Fruit fly (Drosophila melanogaster) whole organism, embryonic: ENCODE measurements around the gene nonC.

Source experiments
- Aef1 ChIP-seq: fragments of 200-800 bp; sonication (Bioruptor generic); IDR thresholded peaks from 3 replicates; pipeline ENCODE4 v1.3.6; 2022; ENCODE audit warnings: missing biosample characterization, missing genetic modification characterization
- Bgb ChIP-seq: fragments of 200-800 bp; sonication (Bioruptor generic); IDR thresholded peaks from 2 replicates; pipeline ENCODE4 v1.3.6; 2022; ENCODE audit warnings: missing biosample characterization, missing genetic modification characterization; ENCODE audit not compliant: partially characterized antibody
- CG10321 ChIP-seq: fragments of 200-800 bp; sonication (Bioruptor generic); IDR thresholded peaks from 2 replicates; pipeline ENCODE4 v1.3.6; 2022; ENCODE audit warnings: missing biosample characterization, missing genetic modification characterization
- CG11456 ChIP-seq: fragments of 200-800 bp; sonication (Bioruptor generic); IDR thresholded peaks from 3 replicates; pipeline ENCODE4 v1.3.6; 2022; ENCODE audit warnings: missing biosample characterization, missing genetic modification characterization
- CG11723 ChIP-seq: fragments of 200-800 bp; sonication (Bioruptor generic); optimal IDR thresholded peaks from 2 replicates; lab custom pipeline; 2017; ENCODE audit warnings: missing biosample characterization, mild to moderate bottlenecking, missing genetic modification characterization
- CG12299 ChIP-seq: fragments of 200-800 bp; sonication (Bioruptor generic); optimal IDR thresholded peaks from 2 replicates; lab custom pipeline; 2018; ENCODE audit warnings: missing biosample characterization, mild to moderate bottlenecking, missing genetic modification characterization
- CG13775 ChIP-seq: fragments of 200-800 bp; sonication (Bioruptor generic); optimal IDR thresholded peaks from 3 replicates; lab custom pipeline; 2017; ENCODE audit warnings: missing biosample characterization, mild to moderate bottlenecking, missing genetic modification characterization
- CG14441 ChIP-seq: fragments of 200-800 bp; sonication (Bioruptor generic); IDR thresholded peaks from 2 replicates; pipeline ENCODE4 v1.3.6; 2022; ENCODE audit warnings: missing biosample characterization, missing genetic modification characterization
- CG15269 ChIP-seq: fragments of 200-800 bp; sonication (Bioruptor generic); optimal IDR thresholded peaks from 2 replicates; lab custom pipeline; 2018; ENCODE audit warnings: missing biosample characterization, mild to moderate bottlenecking, missing genetic modification characterization, moderate library complexity
- CG17612 ChIP-seq: fragments of 200-800 bp; sonication (Bioruptor generic); IDR thresholded peaks from 2 replicates; pipeline ENCODE4 v1.3.6; 2022; ENCODE audit warnings: missing biosample characterization, missing genetic modification characterization
- CG2875 ChIP-seq: fragments of 200-800 bp; sonication (Bioruptor generic); optimal IDR thresholded peaks from 2 replicates; lab custom pipeline; 2017; ENCODE audit warnings: missing biosample characterization, mild to moderate bottlenecking, missing genetic modification characterization, missing genetic modification reagents
- CG3163 ChIP-seq: fragments of 200-800 bp; sonication (Bioruptor generic); optimal IDR thresholded peaks from 3 replicates; lab custom pipeline; 2016; ENCODE audit warnings: missing biosample characterization, missing genetic modification characterization
- CG3838 ChIP-seq: fragments of 200-800 bp; sonication (Bioruptor generic); optimal IDR thresholded peaks from 3 replicates; lab custom pipeline; 2016; ENCODE audit warnings: missing biosample characterization, missing genetic modification characterization
- CG4328 ChIP-seq: fragments of 200-800 bp; sonication (Bioruptor generic); optimal IDR thresholded peaks from 3 replicates; lab custom pipeline; 2017; ENCODE audit warnings: missing biosample characterization, missing genetic modification reagents, missing genetic modification characterization
- CG4820 ChIP-seq: fragments of 200-800 bp; sonication (Bioruptor generic); optimal IDR thresholded peaks from 3 replicates; lab custom pipeline; 2016; ENCODE audit warnings: missing biosample characterization, missing genetic modification characterization
- CG8359 ChIP-seq: fragments of 200-800 bp; sonication (Bioruptor generic); optimal IDR thresholded peaks from 2 replicates; lab custom pipeline; 2017; ENCODE audit warnings: missing biosample characterization, mild to moderate bottlenecking, missing genetic modification characterization, borderline replicate concordance
- CG8765 ChIP-seq: fragments of 200-800 bp; sonication (Bioruptor generic); IDR thresholded peaks from 2 replicates; pipeline ENCODE4 v1.3.6; 2022; ENCODE audit warnings: missing biosample characterization, missing genetic modification characterization
- Doc2 ChIP-seq: fragments of 200-800 bp; sonication (Bioruptor generic); IDR thresholded peaks from 2 replicates; pipeline ENCODE4 v1.3.6; 2022; ENCODE audit warnings: missing biosample characterization, missing genetic modification characterization
- Ets65A ChIP-seq: fragments of 200-800 bp; sonication (Bioruptor generic); peaks from one replicate; lab custom pipeline; 2016; ENCODE audit warnings: missing biosample characterization, missing genetic modification characterization
- Ets97D ChIP-seq: fragments of 200-800 bp; sonication (Bioruptor generic); optimal IDR thresholded peaks from 3 replicates; lab custom pipeline; 2016; ENCODE audit warnings: missing biosample characterization, missing genetic modification characterization
- Fer3 ChIP-seq: fragments of 200-800 bp; sonication (Bioruptor generic); optimal IDR thresholded peaks from 2 replicates; lab custom pipeline; 2018; ENCODE audit warnings: missing biosample characterization, mild to moderate bottlenecking, missing genetic modification characterization, moderate library complexity
- HLH4C ChIP-seq: fragments of 200-800 bp; sonication (Bioruptor generic); IDR thresholded peaks from 3 replicates; pipeline ENCODE4 v1.3.6; 2022; ENCODE audit warnings: missing biosample characterization, missing genetic modification characterization; ENCODE audit not compliant: partially characterized antibody
- HLH54F ChIP-seq: fragments of 200-800 bp; sonication (Bioruptor generic); optimal IDR thresholded peaks from 3 replicates; lab custom pipeline; 2016; ENCODE audit warnings: missing biosample characterization, missing genetic modification characterization
- HLHmδ ChIP-seq: fragments of 200-800 bp; sonication (Bioruptor generic); optimal IDR thresholded peaks from 2 replicates; lab custom pipeline; 2018; ENCODE audit warnings: missing biosample characterization, mild to moderate bottlenecking, missing genetic modification characterization, moderate library complexity
- Neu2 ChIP-seq: fragments of 200-800 bp; sonication (Bioruptor generic); optimal IDR thresholded peaks from 3 replicates; lab custom pipeline; 2016; ENCODE audit warnings: missing biosample characterization, missing genetic modification characterization, borderline replicate concordance
- Nf-YC ChIP-seq: fragments of 200-800 bp; optimal IDR thresholded peaks from 3 replicates; lab custom pipeline; 2019; ENCODE audit warnings: missing biosample characterization, mild to moderate bottlenecking, missing genetic modification characterization, moderate library complexity
- Opbp ChIP-seq: fragments of 200-800 bp; sonication (Bioruptor generic); IDR thresholded peaks from 3 replicates; pipeline ENCODE4 v1.3.6; 2022; ENCODE audit warnings: missing biosample characterization, missing genetic modification characterization; ENCODE audit not compliant: partially characterized antibody
- bbx ChIP-seq: fragments of 200-800 bp; sonication (Bioruptor generic); IDR thresholded peaks from 2 replicates; pipeline ENCODE4 v1.3.6; 2022; ENCODE audit warnings: missing biosample characterization, missing genetic modification characterization; ENCODE audit not compliant: partially characterized antibody
- br ChIP-seq: fragments of >200 bp; optimal IDR thresholded peaks from 2 replicates; lab custom pipeline; 2017
- cwo ChIP-seq: fragments of 200-800 bp; sonication (Bioruptor generic); optimal IDR thresholded peaks from 3 replicates; lab custom pipeline; 2017; ENCODE audit warnings: missing biosample characterization, missing genetic modification characterization, mild to moderate bottlenecking, moderate library complexity, missing genetic modification reagents
- disco-r ChIP-seq: fragments of 200-800 bp; sonication (Bioruptor generic); optimal IDR thresholded peaks from 2 replicates; lab custom pipeline; 2016; ENCODE audit warnings: missing biosample characterization, missing genetic modification characterization
- dm ChIP-seq: fragments of 200-800 bp; sonication (Bioruptor generic); optimal IDR thresholded peaks from 3 replicates; lab custom pipeline; 2016; ENCODE audit warnings: missing biosample characterization, missing genetic modification characterization
- dpn ChIP-seq, 2 experiments: fragments of 200-800 bp; sonication (Bioruptor generic); optimal IDR thresholded peaks; 3 replicates each; lab custom pipeline; 2016; ENCODE audit warnings: missing biosample characterization in 2 of 2, missing genetic modification characterization in 2 of 2
- en ChIP-seq: fragments of 200-800 bp; sonication (Bioruptor generic); optimal IDR thresholded peaks from 2 replicates; lab custom pipeline; 2016; ENCODE audit warnings: missing biosample characterization, missing genetic modification characterization
- fd96Cb ChIP-seq: fragments of 200-800 bp; sonication (Bioruptor generic); optimal IDR thresholded peaks from 2 replicates; lab custom pipeline; 2018; ENCODE audit warnings: missing biosample characterization, mild to moderate bottlenecking, missing genetic modification characterization, moderate library complexity
- fru ChIP-seq: fragments of >200 bp; optimal IDR thresholded peaks from 2 replicates; lab custom pipeline; 2017
- luna ChIP-seq: fragments of 200-800 bp; sonication (Bioruptor generic); optimal IDR thresholded peaks from 2 replicates; lab custom pipeline; 2016; ENCODE audit warnings: missing biosample characterization, missing genetic modification characterization
- nau ChIP-seq: fragments of 200-800 bp; sonication (Bioruptor generic); optimal IDR thresholded peaks from 3 replicates; lab custom pipeline; 2017; ENCODE audit warnings: missing biosample characterization, mild to moderate bottlenecking, missing genetic modification characterization, missing genetic modification reagents
- nerfin-1 ChIP-seq: fragments of 200-800 bp; sonication (Bioruptor generic); optimal IDR thresholded peaks from 3 replicates; lab custom pipeline; 2019; ENCODE audit warnings: missing biosample characterization, mild to moderate bottlenecking, missing genetic modification characterization, moderate library complexity
- odd ChIP-seq: fragments of 200-800 bp; sonication (Bioruptor generic); optimal IDR thresholded peaks from 2 replicates; lab custom pipeline; 2017; ENCODE audit warnings: missing biosample characterization, mild to moderate bottlenecking, missing genetic modification characterization
- org-1 ChIP-seq: fragments of 200-800 bp; sonication (Bioruptor generic); optimal IDR thresholded peaks from 2 replicates; lab custom pipeline; 2017; ENCODE audit warnings: missing biosample characterization, missing genetic modification characterization
- otp ChIP-seq: fragments of 200-800 bp; sonication (Bioruptor generic); IDR thresholded peaks from 3 replicates; pipeline ENCODE4, ENCODE4 v1.3.6; 2022; ENCODE audit warnings: missing biosample characterization, missing genetic modification characterization
- peb ChIP-seq: fragments of 200-800 bp; sonication (Bioruptor generic); IDR thresholded peaks from 2 replicates; pipeline ENCODE4 v1.3.6; 2022; ENCODE audit warnings: missing biosample characterization, missing genetic modification characterization
- pho ChIP-seq: fragments of 200-800 bp; sonication (Bioruptor generic); optimal IDR thresholded peaks from 2 replicates; lab custom pipeline; 2016; ENCODE audit warnings: missing biosample characterization, missing genetic modification characterization
- sens-2 ChIP-seq: fragments of 200-800 bp; sonication (Bioruptor generic); IDR thresholded peaks from 2 replicates; pipeline ENCODE4 v1.3.6; 2022; ENCODE audit warnings: missing biosample characterization, missing genetic modification characterization
- shn ChIP-seq: fragments of 200-800 bp; sonication (Bioruptor generic); optimal IDR thresholded peaks from 3 replicates; lab custom pipeline; 2016; ENCODE audit warnings: missing biosample characterization, missing genetic modification characterization
- sim ChIP-seq: fragments of 200-800 bp; sonication (Bioruptor generic); IDR thresholded peaks from 2 replicates; pipeline ENCODE4 v1.3.6; 2022; ENCODE audit warnings: missing biosample characterization, missing genetic modification characterization
- tin ChIP-seq: fragments of 200-800 bp; sonication (Bioruptor generic); optimal IDR thresholded peaks from 3 replicates; lab custom pipeline; 2016; ENCODE audit warnings: missing biosample characterization, missing genetic modification characterization
- twi ChIP-seq: fragments of 200-800 bp; optimal IDR thresholded peaks from 2 replicates; lab custom pipeline; 2019; ENCODE audit warnings: missing biosample characterization, mild to moderate bottlenecking, missing genetic modification characterization, moderate library complexity
- unpg ChIP-seq: fragments of 200-800 bp; sonication (Bioruptor generic); optimal IDR thresholded peaks from 3 replicates; lab custom pipeline; 2018; ENCODE audit warnings: missing biosample characterization, mild to moderate bottlenecking, missing genetic modification characterization, moderate library complexity

The nonC gene

DNA sequence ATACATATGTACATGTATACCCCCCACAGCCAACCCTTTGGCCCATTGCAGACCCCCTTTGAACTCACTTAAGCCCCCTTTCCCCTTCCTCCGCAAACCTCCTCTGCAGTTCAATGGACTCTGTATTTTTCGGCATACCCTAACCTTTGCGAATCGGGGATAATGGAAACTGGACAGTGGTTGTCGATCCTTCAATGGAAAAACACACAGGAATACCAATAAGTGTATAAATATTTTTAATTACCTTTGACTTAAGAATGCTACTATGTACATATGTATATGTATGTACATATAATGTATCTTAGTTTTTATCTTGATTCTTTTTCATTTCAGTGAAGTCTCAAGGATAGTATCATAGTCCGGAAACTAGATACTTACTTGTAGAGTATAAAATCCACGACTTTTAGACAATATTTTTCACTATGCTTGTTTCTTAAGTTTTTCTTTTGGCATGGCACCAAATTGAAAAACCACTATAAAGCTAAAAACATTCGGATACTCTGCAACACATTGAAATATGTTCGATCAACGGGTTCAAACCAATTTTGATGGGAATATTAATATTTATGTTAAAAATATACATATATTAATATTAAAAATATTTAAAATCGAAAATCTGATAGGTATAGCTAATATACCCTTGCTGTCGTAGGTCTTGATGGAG is 32.2 kb downstream of the nonC start (continued):
- TF ChIP-seq CG17612 (GFP tag; lab: Robert Waterston, UW) (0 out of 2 replicates have a peak, but pooled peaks have one; percentile 9), org-1 (GFP tag; lab: Kevin White, UChicago) (peak; percentile 33), CG8765 (no peak), CG4328 (GFP tag; lab: Kevin White, UChicago) (no peak), fru (lab: Kevin White, UChicago) (no peak), CG13775 (peak; percentile 51), Opbp (GFP tag; lab: Robert Waterston, UW) (no peak), CG11456 (GFP tag; lab: Robert Waterston, UW) (peak; percentile 79; the same call in 2 of the 3 replicates), odd (GFP tag; lab: Kevin White, UChicago) (peak; percentile 18), bbx (GFP tag; lab: Robert Waterston, UW) (no peak), Fer3 (tag; lab: Kevin White, UChicago) (peak; percentile 79), Doc2 (GFP tag; lab: Robert Waterston, UW) (no peak), CG8359 (no peak), otp (GFP tag; lab: Robert Waterston, UW) (0 out of 3 replicates have a peak, but pooled peaks have one; percentile 25), HLHmδ (GFP tag; lab: Kevin White, UChicago) (no peak), CG14441 (peak; percentile 75), sens-2 (GFP tag; lab: Robert Waterston, UW) (no peak), luna (GFP tag; lab: Kevin White, UChicago) (no peak), Bgb (GFP tag; lab: Robert Waterston, UW) (no peak), shn (no peak), Neu2 (GFP tag; lab: Kevin White, UChicago) (no peak), Aef1 (GFP tag; lab: Robert Waterston, UW) (peak; percentile 75), CG3163 (GFP tag; lab: Kevin White, UChicago) (no peak), pho (GFP tag; lab: Kevin White, UChicago) (no peak), HLH54F (GFP tag; lab: Kevin White, UChicago) (no peak), unpg (GFP tag; lab: Kevin White, UChicago) (peak; percentile 81), Ets97D (no peak), CG4820 (GFP tag; lab: Kevin White, UChicago) (peak; percentile 30), tin (GFP tag; lab: Kevin White, UChicago) (peak; percentile 60), CG15269 (tag; lab: Kevin White, UChicago) (peak; percentile 85), nerfin-1 (tag; lab: Kevin White, UChicago) (peak; percentile 2), twi (tag; lab: Kevin White, UChicago) (peak; percentile 11), Nf-YC (tag; lab: Kevin White, UChicago) (peak; percentile 46), br (lab: Kevin White, UChicago) (no peak), CG2875 (peak; percentile 32), nau (GFP tag; lab: Kevin White, UChicago) (peak; percentile 3), fd96Cb (tag; lab: Kevin White, UChicago) (peak; percentile 74), disco-r (GFP tag; lab: Kevin White, UChicago) (no peak), CG11723 (GFP tag; lab: Kevin White, UChicago) (no peak), sim (GFP tag; lab: Robert Waterston, UW) (0 out of 2 replicates have a peak, but pooled peaks have one; percentile 14), CG3838 (GFP tag; lab: Kevin White, UChicago) (no peak), dpn (GFP tag; optimal IDR thresholded peaks at IDR 0.05; lab: Kevin White, UChicago) (peak; percentile 16 to 59), dm (GFP tag; lab: Kevin White, UChicago) (no peak), cwo (GFP tag; lab: Kevin White, UChicago) (peak; percentile 41), CG12299 (tag; lab: Kevin White, UChicago) (peak; percentile 38), CG10321 (GFP tag; lab: Robert Waterston, UW) (peak; percentile 68; the same call in 1 of the 2 replicates), en (GFP tag; lab: Kevin White, UChicago) (no peak), peb (GFP tag; lab: Robert Waterston, UW) (no peak), Ets65A (GFP tag; lab: Kevin White, UChicago) (peak; percentile 35), HLH4C (GFP tag; lab: Robert Waterston, UW) (no peak)
